Fruit fly (Drosophila melanogaster) Kc167 (cell line): Measurements from ENCODE around the gene Twdlalpha.

Experiments
- Myc ChIP-seq: fragments of >200 bp; optimal IDR thresholded peaks from 2 replicates; lab custom pipeline; 2017; ENCODE audit warnings: missing external identifiers
- Sin3A ChIP-seq: fragments of >200 bp; optimal IDR thresholded peaks from 2 replicates; lab custom pipeline; 2018; ENCODE audit warnings: missing external identifiers
- h ChIP-seq: fragments of >200 bp; optimal IDR thresholded peaks from 3 replicates; lab custom pipeline; 2018; ENCODE audit warnings: missing external identifiers
- insv ChIP-seq: fragments of >200 bp; optimal IDR thresholded peaks from 3 replicates; lab custom pipeline; 2018; ENCODE audit warnings: missing external identifiers
- psq ChIP-seq: fragments of >200 bp; optimal IDR thresholded peaks from 2 replicates; lab custom pipeline; 2017; ENCODE audit warnings: missing external identifiers
- ttk ChIP-seq: sonication (Bioruptor generic); optimal IDR thresholded peaks from 2 replicates; lab custom pipeline; 2017; ENCODE audit warnings: missing external identifiers

Twdlalpha gene

DNA sequence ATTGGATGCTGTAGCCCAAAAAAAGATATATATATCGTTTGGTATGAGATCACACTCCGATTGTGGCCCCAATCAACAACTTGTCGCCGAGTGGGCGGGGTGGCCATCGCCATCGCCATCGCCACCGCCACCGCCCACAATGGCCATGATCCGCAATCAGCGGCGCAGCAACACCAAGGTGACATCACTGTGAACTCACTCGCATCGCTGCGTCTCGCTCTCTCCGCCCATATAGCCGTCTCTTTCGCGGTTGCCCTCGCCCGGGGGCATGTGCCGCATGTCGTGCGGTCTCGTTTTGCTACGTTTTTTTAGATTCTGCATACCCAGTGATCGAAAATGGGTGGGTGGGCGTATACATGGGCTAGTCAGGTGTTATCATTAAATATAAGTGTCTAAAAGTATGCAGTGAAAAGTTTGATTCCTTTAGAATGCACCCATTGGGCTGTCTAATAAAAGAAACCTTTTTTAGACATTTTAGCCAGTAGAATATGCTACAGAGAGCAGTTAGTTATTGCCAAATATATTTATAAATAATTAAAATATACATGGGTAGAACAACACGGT is 24.3 kb downstream of the Twdlalpha start:
- TF ChIP-seq Sin3A (lab: Kevin White, UChicago) (no peak), Myc (lab: Kevin White, UChicago) (no peak), ttk (no peak), psq (lab: Kevin White, UChicago) (no peak), h (lab: Kevin White, UChicago) (no peak), insv (lab: Kevin White, UChicago) (no peak)

dm6 chrX:16768770-16769169 is 26.1 kb downstream of the Twdlalpha start:
- no peak for TF ChIP-seq Myc (lab: Kevin White, UChicago)
- no peak for TF ChIP-seq h (lab: Kevin White, UChicago)
- TF ChIP-seq Sin3A (lab: Kevin White, UChicago) = no peak
- TF ChIP-seq insv (lab: Kevin White, UChicago) = no peak
- TF ChIP-seq ttk = no peak
- no peak for TF ChIP-seq psq (lab: Kevin White, UChicago)

DNA sequence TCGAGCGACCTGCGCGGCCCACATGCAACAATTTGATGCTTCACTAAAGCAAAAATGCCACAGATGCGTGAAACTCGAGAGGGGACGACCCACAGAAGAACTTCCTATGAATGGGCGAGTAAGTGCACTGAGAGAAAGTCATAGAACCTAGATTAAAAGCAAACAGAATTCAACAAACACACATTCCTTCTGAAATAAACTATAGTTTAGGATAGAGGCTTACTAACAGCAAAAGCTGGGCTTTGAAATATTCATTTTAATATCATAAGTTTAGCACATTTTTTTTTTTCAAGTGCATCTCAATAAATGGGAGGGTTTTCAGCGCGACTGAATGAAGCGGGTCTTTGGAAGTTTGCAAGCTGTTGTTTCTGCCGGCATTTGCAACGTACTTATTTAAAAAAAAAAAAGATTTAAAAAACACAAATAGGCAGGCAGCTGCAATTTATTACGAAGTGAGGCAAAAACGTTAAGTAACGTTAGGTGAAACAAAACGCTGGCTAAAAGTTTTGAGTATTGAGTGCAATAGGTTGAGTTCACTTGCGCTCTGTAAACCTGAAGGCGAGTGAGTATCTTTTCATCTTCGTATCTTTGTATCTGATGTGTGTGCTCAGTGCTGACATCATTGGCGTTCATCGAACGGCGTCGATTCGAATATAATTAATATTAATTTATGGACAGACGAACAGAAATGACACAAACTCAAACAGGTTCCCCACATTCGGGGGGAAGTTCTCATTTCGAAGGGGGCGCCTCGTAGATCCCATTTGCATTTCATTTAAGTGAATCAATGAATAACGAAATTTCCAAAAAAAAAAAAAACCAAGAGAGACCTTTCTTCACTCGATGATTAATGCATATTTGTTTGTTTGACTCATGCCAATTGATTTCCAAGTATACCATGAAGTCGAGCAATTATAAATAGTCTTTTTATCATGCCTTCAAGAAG is 30.5 kb downstream of the Twdlalpha start:
- TF ChIP-seq insv (lab: Kevin White, UChicago) = no peak
- no peak for TF ChIP-seq Myc (lab: Kevin White, UChicago)
- TF ChIP-seq h (lab: Kevin White, UChicago) = no peak
- TF ChIP-seq ttk = no peak
- TF ChIP-seq Sin3A (lab: Kevin White, UChicago) = no peak
- no peak for TF ChIP-seq psq (lab: Kevin White, UChicago)

DNA sequence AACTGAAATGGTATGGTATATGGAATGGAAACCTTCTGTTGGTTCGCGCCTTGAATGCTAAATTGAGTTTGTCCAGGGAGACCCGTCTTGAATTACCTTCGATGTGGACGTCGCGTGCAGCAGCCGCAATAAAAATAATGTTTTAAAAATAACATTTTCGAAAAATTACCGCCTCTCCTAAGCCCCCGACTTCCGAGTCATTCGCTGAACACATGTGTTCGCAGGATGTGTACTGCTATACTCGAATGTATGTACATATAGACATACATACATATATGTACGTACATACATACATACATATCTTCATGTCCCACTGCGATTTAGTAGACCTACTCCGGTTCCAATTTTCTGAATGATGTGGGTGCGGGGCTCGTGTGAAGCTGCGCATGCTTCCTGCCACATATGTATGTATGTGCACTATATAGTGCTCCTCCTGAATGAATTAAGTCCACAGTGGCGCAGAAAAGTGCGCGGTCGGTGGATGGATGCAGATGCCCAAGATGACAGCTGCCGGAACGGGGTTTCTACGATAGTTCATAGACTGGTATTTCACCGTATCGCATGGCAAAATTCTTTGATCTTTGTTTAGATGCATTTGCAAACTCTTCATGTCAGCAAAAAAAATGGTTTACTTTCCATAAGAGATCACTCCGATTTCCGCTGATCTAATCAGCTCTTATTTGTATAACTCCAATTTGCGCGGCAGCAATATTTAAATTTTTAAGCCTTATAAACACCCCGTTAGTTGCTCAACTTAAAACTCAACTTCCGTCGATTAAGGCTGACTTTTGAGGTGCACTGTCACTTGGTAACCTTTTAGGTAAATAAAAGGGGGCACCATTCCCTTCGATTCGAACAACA is 31.8 kb downstream of the Twdlalpha start:
- TF ChIP-seq ttk (no peak), h (lab: Kevin White, UChicago) (no peak), psq (lab: Kevin White, UChicago) (no peak), insv (lab: Kevin White, UChicago) (no peak), Sin3A (lab: Kevin White, UChicago) (no peak), Myc (lab: Kevin White, UChicago) (no peak)

- no peak for TF ChIP-seq Sin3A (lab: Kevin White, UChicago)
- TF ChIP-seq psq (lab: Kevin White, UChicago) = no peak
- no peak for TF ChIP-seq insv (lab: Kevin White, UChicago)
- TF ChIP-seq h (lab: Kevin White, UChicago) = no peak
- TF ChIP-seq ttk = no peak
- TF ChIP-seq Myc (lab: Kevin White, UChicago) = no peak
Measured at dm6 chrX:16775083-16775482, 32.4 kb downstream of the Twdlalpha start.

dm6 chrX:16778138-16778672 is 35.6 kb downstream of the Twdlalpha start:
- TF ChIP-seq insv (lab: Kevin White, UChicago) (no peak), Myc (lab: Kevin White, UChicago) (no peak), psq (lab: Kevin White, UChicago) (no peak), h (lab: Kevin White, UChicago) (no peak), ttk (no peak), Sin3A (lab: Kevin White, UChicago) (no peak)

DNA sequence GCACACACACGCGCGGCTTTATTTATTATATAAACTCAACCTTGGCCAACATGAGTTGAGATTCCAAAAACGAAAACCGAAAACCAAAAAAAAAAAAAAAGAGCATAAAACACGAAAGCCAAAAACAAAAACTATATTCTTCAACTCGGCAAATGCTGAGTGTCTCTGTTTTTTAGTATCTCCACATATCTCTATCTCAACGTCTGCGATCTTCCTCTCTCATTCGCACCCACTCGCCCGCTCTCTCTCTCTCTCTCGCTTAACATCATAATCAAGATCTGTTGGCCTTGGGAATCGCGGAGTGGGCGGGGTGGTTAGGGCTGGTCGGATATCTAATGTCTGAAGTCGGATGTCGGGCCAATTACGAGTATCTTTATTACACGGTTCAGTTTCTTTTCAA is 37.6 kb downstream of the Twdlalpha start:
- no peak for TF ChIP-seq Myc (lab: Kevin White, UChicago)
- no peak for TF ChIP-seq Sin3A (lab: Kevin White, UChicago)
- TF ChIP-seq h (lab: Kevin White, UChicago) = no peak
- no peak for TF ChIP-seq psq (lab: Kevin White, UChicago)
- TF ChIP-seq insv (lab: Kevin White, UChicago) = no peak
- TF ChIP-seq ttk = no peak

dm6 chrX:16781055-16781454 is 38.4 kb downstream of the Twdlalpha start:
- no peak for TF ChIP-seq h (lab: Kevin White, UChicago)
- TF ChIP-seq ttk = no peak

DNA sequence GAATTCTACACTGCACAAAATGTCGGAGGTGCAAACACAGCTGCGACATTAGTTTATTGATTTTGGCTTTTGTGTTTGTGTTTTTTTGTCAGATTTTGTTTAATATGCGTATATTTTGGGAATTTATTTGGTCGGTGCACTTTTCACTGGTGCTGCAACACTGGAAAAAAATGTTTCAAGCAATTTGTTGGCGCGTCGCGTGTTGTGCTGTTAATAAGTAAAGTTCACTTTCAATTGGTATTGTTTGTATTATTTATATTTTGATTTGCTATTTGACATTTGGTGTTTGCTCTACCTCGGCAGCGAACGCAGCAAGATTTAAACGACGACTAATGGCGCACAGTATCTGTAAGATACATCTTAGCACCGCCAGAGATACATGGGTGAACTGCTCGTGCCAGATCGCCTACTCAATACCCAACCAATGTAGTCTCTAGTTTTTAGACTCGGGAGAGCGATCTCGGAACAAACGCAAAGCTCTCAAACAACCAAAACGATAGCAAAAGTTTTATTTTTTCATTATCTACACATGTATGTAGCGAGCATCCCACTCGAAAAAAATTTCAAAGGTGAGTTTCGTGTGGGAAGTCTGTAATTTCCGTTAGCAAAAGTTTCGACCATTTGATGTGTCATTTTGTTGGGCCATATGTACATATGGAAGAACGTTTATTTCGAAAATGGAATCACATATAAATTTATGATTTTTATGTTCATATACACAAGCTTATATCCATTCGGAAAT is 39.7 kb downstream of the Twdlalpha start:
- TF ChIP-seq psq (lab: Kevin White, UChicago) (no peak), ttk (no peak), Sin3A (lab: Kevin White, UChicago) (no peak), insv (lab: Kevin White, UChicago) (no peak), Myc (lab: Kevin White, UChicago) (no peak), h (lab: Kevin White, UChicago) (no peak)

dm6 chrX:16783141-16783715 is 40.6 kb downstream of the Twdlalpha start, which contains the start of gene if:
if (minus strand) TSS chrX:16783434.
- no peak for TF ChIP-seq insv (lab: Kevin White, UChicago)
- TF ChIP-seq Sin3A (lab: Kevin White, UChicago) = no peak
- no peak for TF ChIP-seq h (lab: Kevin White, UChicago)
- no peak for TF ChIP-seq Myc (lab: Kevin White, UChicago)
- no peak for TF ChIP-seq ttk
- no peak for TF ChIP-seq psq (lab: Kevin White, UChicago)
